Worm (Caenorhabditis elegans): ENCODE data around the gene kcc-1.

kcc-1 gene

DNA sequence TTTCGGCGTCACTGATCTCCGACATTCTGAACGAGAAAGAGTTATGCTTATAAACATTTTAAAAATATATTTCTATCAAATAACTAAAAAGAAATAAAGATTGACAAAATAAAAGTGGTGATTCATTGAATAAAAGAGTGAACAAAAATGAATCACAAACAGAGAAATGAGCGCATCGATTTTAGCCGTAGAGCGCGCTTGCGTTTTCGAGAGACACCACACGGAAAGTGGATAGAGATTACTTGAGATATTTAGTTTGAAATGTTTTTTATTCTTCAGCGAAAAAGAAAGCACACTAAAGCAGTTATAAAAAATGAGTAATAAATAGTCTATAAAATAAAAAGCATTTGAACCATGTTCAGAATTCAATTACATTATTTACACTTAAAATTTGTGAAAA is 24.1 kb downstream of the kcc-1 start, which contains the start of gene cap-1 (continued):
- TF ChIP-seq let-607 (tag; optimal IDR thresholded peaks at IDR 0.05) (no peak), egl-18 (GFP tag; IDR thresholded peaks at IDR 0.05) (no peak), lin-54 (GFP tag; optimal IDR thresholded peaks at IDR 0.05) (peak; percentile 36), cebp-2 (GFP tag; IDR thresholded peaks at IDR 0.05) (no peak), ccch-3 (GFP tag; optimal IDR thresholded peaks at IDR 0.05) (no peak), ztf-26 (tag; optimal IDR thresholded peaks at IDR 0.05) (no peak), ets-4 (GFP tag; optimal IDR thresholded peaks at IDR 0.05) (no peak), F23B12.7 (tag; optimal IDR thresholded peaks at IDR 0.05; ENCODE audit: insufficient read depth) (peak; percentile 92), B0261.1 (tag; optimal IDR thresholded peaks at IDR 0.05) (no peak), Y56A3A.18 (GFP tag; IDR thresholded peaks at IDR 0.05) (no peak), ztf-6 (GFP tag; IDR thresholded peaks at IDR 0.05) (no peak), hmg-20 (GFP tag; IDR thresholded peaks at IDR 0.05) (no peak), bed-2 (GFP tag; IDR thresholded peaks at IDR 0.05) (no peak), nhr-27 (tag; optimal IDR thresholded peaks at IDR 0.05) (no peak), let-526 (GFP tag; IDR thresholded peaks at IDR 0.05) (no peak), ztf-22 (GFP tag; optimal IDR thresholded peaks at IDR 0.05) (no peak), cebp-1 (GFP tag; IDR thresholded peaks at IDR 0.05) (no peak), cebp-1 (tag; optimal IDR thresholded peaks at IDR 0.05) (peak; percentile 22), lag-1 (GFP tag; IDR thresholded peaks at IDR 0.05) (no peak), xnd-1 (tag; optimal IDR thresholded peaks at IDR 0.05) (no peak), ztf-25 (GFP tag; IDR thresholded peaks at IDR 0.05) (no peak), ztf-28 (GFP tag; IDR thresholded peaks at IDR 0.05) (no peak), dpff-1 (tag; optimal IDR thresholded peaks at IDR 0.05) (no peak), madf-10 (tag; optimal IDR thresholded peaks at IDR 0.05) (peak; percentile 8), Y53F4B.3 (GFP tag; IDR thresholded peaks at IDR 0.05) (no peak), lin-35 (GFP tag; optimal IDR thresholded peaks at IDR 0.05) (no peak), repo-1 (tag; optimal IDR thresholded peaks at IDR 0.05) (no peak), nfyb-1 (GFP tag; IDR thresholded peaks at IDR 0.05) (no peak), ztf-18 (tag; optimal IDR thresholded peaks at IDR 0.05) (peak; percentile 32), egl-44 (GFP tag; IDR thresholded peaks at IDR 0.05) (no peak), nhr-179 (tag; optimal IDR thresholded peaks at IDR 0.05) (no peak), F55B11.4 (tag; optimal IDR thresholded peaks at IDR 0.05; ENCODE audit: borderline replicate concordance, insufficient read depth) (no peak), snpc-3.4 (tag; optimal IDR thresholded peaks at IDR 0.05) (peak; percentile 52), Y79H2A.3 (GFP tag; conservative IDR thresholded peaks at IDR 0.05) (no peak), hmg-1.2 (GFP tag; IDR thresholded peaks at IDR 0.05) (no peak)

DNA sequence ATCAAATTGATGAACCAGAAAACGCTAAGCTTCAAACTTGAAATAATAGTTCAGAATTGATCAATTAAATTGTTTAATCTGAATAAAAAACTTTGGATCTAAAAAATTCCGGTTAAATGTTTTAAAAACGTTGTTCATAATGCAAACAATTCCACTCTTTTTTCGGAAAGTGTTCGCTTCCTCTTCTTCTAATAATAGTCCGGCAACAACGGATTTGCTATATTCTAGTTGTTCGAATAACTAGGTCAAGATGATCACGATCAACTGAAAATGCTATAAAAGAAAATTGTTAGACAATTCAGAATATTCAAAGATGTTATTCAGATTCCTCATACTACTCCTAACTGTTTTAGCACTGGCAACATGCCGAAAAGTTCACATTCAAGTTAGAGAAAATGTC is 24.9 kb downstream of the kcc-1 start, which contains the start of gene D2024.4:
TSS of gene D2024.4 (plus strand) at position 301 of the 400 bp plus-strand sequence.
- TF ChIP-seq rcor-1 (GFP tag; IDR thresholded peaks at IDR 0.05) = no peak
- no peak for TF ChIP-seq pbrm-1 (GFP tag; IDR thresholded peaks at IDR 0.05)
- TF ChIP-seq dpl-1 (GFP tag; optimal IDR thresholded peaks at IDR 0.05) = no peak
- TF ChIP-seq efl-1 (GFP tag; optimal IDR thresholded peaks at IDR 0.05) = no peak
- no peak for TF ChIP-seq Y53F4B.3 (GFP tag; IDR thresholded peaks at IDR 0.05)
- TF ChIP-seq lin-54 (GFP tag; optimal IDR thresholded peaks at IDR 0.05) = no peak
- TF ChIP-seq ztf-22 (GFP tag; optimal IDR thresholded peaks at IDR 0.05) = no peak
- TF ChIP-seq lsy-27 (tag; optimal IDR thresholded peaks at IDR 0.05; ENCODE audit: borderline replicate concordance, insufficient read depth) = no peak
- TF ChIP-seq ceh-27 (GFP tag; optimal IDR thresholded peaks at IDR 0.05) = no peak
- TF ChIP-seq K11D2.4 (GFP tag; IDR thresholded peaks at IDR 0.05) = no peak
- TF ChIP-seq let-526 (GFP tag; IDR thresholded peaks at IDR 0.05) = no peak
- TF ChIP-seq ceh-79 (tag; optimal IDR thresholded peaks at IDR 0.05) = no peak
- TF ChIP-seq zim-3 (tag; optimal IDR thresholded peaks at IDR 0.05) = no peak
- TF ChIP-seq ekl-4 (GFP tag; IDR thresholded peaks at IDR 0.05) = no peak
